Fruit fly (Drosophila melanogaster): ENCODE measurements around the gene mex1.

- TF ChIP-seq CG13775 (GFP tag; optimal IDR thresholded peaks at IDR 0.05): no peak
- TF ChIP-seq CG7556 (GFP tag; optimal IDR thresholded peaks at IDR 0.05): peak; percentile 23
- TF ChIP-seq scrt (GFP tag; optimal IDR thresholded peaks at IDR 0.05): no peak
These were observed 29.5 kb upstream of the mex1 start for dm6 chr3L:15548843-15549242.

Data from whole organism, embryonic.